Fruit fly (Drosophila melanogaster): Measurements from ENCODE around the gene Wnt10.

Gene Wnt10

DNA sequence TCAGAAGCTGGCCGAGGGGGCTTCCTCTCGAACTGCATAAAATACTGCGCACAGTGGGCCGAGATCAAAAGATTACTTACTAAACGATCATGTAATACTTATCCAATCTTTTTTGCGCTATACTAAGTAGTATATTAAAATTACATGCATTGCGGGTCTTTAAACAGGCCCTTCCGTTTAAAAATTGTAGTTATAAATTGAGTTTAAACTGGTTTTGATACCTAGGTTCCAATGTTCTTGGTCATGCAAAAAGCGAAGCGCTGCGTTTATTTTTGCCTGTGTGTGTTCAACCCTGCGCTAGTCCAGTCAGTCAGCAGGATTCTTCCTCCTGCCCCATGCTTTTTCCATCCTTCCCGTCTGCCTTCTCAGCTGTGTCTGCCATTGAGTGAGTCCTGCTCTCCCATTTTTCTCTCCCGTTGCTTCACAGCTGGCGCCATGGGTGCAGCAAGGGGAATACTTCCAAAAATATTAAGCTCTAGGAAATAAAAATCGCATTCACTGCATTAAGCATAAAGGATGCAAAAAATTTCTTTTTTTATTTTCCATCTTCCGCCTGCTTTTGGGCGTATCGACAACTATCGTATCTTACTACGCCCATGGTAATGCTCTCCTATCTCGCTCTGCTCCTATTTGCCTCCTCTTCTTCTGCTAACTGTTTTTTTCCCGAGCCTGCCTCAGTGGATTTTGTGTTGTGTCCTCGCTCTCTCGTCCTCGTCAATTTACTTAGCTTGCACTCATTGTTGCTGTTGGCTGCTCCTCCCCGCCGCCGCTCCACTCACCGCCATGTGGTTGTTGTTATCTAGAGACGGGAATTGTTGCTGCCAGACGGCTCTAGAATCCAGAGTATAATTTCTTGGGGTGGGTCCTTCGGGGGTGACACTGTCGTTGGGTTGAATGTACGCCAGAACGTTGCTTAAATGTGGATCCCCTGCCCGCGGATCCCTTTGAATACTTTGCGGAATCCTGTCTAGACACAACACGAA lies 57.4 kb downstream of the Wnt10 start (continued):
- TF ChIP-seq D (optimal IDR thresholded peaks at IDR 0.05) (no peak), D (GFP tag; optimal IDR thresholded peaks at IDR 0.05) (peak; percentile 30), Sox100B (GFP tag; optimal IDR thresholded peaks at IDR 0.05) (no peak), lab (GFP tag; optimal IDR thresholded peaks at IDR 0.05) (peak; percentile 87), HLH54F (GFP tag; optimal IDR thresholded peaks at IDR 0.05) (peak; percentile 81), pfk (GFP tag; optimal IDR thresholded peaks at IDR 0.05) (no peak), gem (tag; optimal IDR thresholded peaks at IDR 0.05) (peak; percentile 74), chif (GFP tag; optimal IDR thresholded peaks at IDR 0.05) (peak; percentile 28 to 37), Hr51 (GFP tag; optimal IDR thresholded peaks at IDR 0.05) (peak; percentile 20 to 48), CG4707 (GFP tag; optimal IDR thresholded peaks at IDR 0.05) (no peak), ken (GFP tag; IDR thresholded peaks at IDR 0.05) (peak; percentile 30; the same call in 1 of the 3 replicates), CG4360 (GFP tag; IDR thresholded peaks at IDR 0.05) (peak; percentile 79), ac (GFP tag; optimal IDR thresholded peaks at IDR 0.05) (no peak), Chrac-16 (GFP tag; optimal IDR thresholded peaks at IDR 0.05) (peak; percentile 63), ems (GFP tag; optimal IDR thresholded peaks at IDR 0.05) (peak; percentile 64), shn (GFP tag; optimal IDR thresholded peaks at IDR 0.05) (peak; percentile 79), Sry-β (GFP tag; optimal IDR thresholded peaks at IDR 0.05) (no peak), CG9876 (GFP tag; optimal IDR thresholded peaks at IDR 0.05) (peak; percentile 77), CG43689 (GFP tag; IDR thresholded peaks at IDR 0.05) (no peak), phol (tag; optimal IDR thresholded peaks at IDR 0.05) (no peak), disco-r (GFP tag; optimal IDR thresholded peaks at IDR 0.05) (peak; percentile 39), luna (GFP tag; optimal IDR thresholded peaks at IDR 0.05) (peak; percentile 52), CG3995 (GFP tag; optimal IDR thresholded peaks at IDR 0.05) (peak; percentile 12), fu2 (GFP tag; optimal IDR thresholded peaks at IDR 0.05) (peak; percentile 65), CG8388 (GFP tag; optimal IDR thresholded peaks at IDR 0.05) (no peak), CG11247 (GFP tag; IDR thresholded peaks at IDR 0.05) (peak; percentile 51; the same call in 1 of the 2 replicates), vnd (GFP tag; IDR thresholded peaks at IDR 0.05; ENCODE audit: partially characterized antibody) (no peak), emc (GFP tag; optimal IDR thresholded peaks at IDR 0.05) (peak; percentile 45), CG15479 (GFP tag; optimal IDR thresholded peaks at IDR 0.05) (no peak), tio (GFP tag; optimal IDR thresholded peaks at IDR 0.05) (peak; percentile 37), CG10565 (GFP tag; optimal IDR thresholded peaks at IDR 0.05) (no peak), crol (GFP tag; IDR thresholded peaks at IDR 0.05) (0 out of 2 replicates have a peak, but pooled peaks have one; percentile 36), eyg (GFP tag; optimal IDR thresholded peaks at IDR 0.05) (no peak), CG10366 (GFP tag; IDR thresholded peaks at IDR 0.05) (peak; percentile 65), prd (optimal IDR thresholded peaks at IDR 0.05) (no peak), prd (GFP tag; IDR thresholded peaks at IDR 0.05) (peak; percentile 81), CG17612 (GFP tag; IDR thresholded peaks at IDR 0.05) (no peak), Ptx1 (GFP tag; IDR thresholded peaks at IDR 0.05) (peak; percentile 69), CG7357 (GFP tag; IDR thresholded peaks at IDR 0.05) (peak; percentile 65; the same call in 2 of the 3 replicates), CG14441 (GFP tag; IDR thresholded peaks at IDR 0.05) (peak; percentile 53), CG6791 (GFP tag; IDR thresholded peaks at IDR 0.05; ENCODE audit: partially characterized antibody) (no peak; the same call in 2 of the 3 replicates), CG13775 (GFP tag; optimal IDR thresholded peaks at IDR 0.05) (peak; percentile 51), chinmo (GFP tag; IDR thresholded peaks at IDR 0.05; ENCODE audit: partially characterized antibody) (no peak), B-H1 (GFP tag; IDR thresholded peaks at IDR 0.05) (no peak; the same call in 2 of the 3 replicates), zen2 (GFP tag; IDR thresholded peaks at IDR 0.05; ENCODE audit: partially characterized antibody) (no peak), CG10274 (GFP tag; optimal IDR thresholded peaks at IDR 0.05) (peak; percentile 4), CG16779 (GFP tag; IDR thresholded peaks at IDR 0.05) (peak; percentile 63; the same call in 1 of the 2 replicates), CG10431 (GFP tag; optimal IDR thresholded peaks at IDR 0.05) (no peak)
